Fruit fly (Drosophila melanogaster) whole organism, embryonic: ENCODE data around the gene vari.

Experiments used
- Antp ChIP-seq: fragments of 200-800 bp; sonication (Bioruptor generic); optimal IDR thresholded peaks from 3 replicates; lab custom pipeline; 2016; ENCODE audit warnings: missing biosample characterization, missing genetic modification characterization
- B-H2 ChIP-seq: fragments of 200-800 bp; sonication (Bioruptor generic); optimal IDR thresholded peaks from 2 replicates; lab custom pipeline; 2018; ENCODE audit warnings: missing biosample characterization, mild to moderate bottlenecking, missing genetic modification characterization
- Bteb2 ChIP-seq: fragments of 200-800 bp; sonication (Bioruptor generic); optimal IDR thresholded peaks from 2 replicates; lab custom pipeline; 2016; ENCODE audit warnings: missing biosample characterization, missing genetic modification characterization
- CG11398 ChIP-seq: fragments of 200-800 bp; sonication (Bioruptor generic); optimal IDR thresholded peaks from 2 replicates; lab custom pipeline; 2016; ENCODE audit warnings: missing biosample characterization, missing genetic modification characterization
- CG11456 ChIP-seq: fragments of 200-800 bp; sonication (Bioruptor generic); IDR thresholded peaks from 3 replicates; pipeline ENCODE4 v1.3.6; 2022; ENCODE audit warnings: missing biosample characterization, missing genetic modification characterization
- CG13296 ChIP-seq: fragments of 200-800 bp; sonication (Bioruptor generic); optimal IDR thresholded peaks from 3 replicates; lab custom pipeline; 2018; ENCODE audit warnings: missing biosample characterization, mild to moderate bottlenecking, missing genetic modification characterization
- CG13624 ChIP-seq: fragments of 200-800 bp; sonication (Bioruptor generic); optimal IDR thresholded peaks from 2 replicates; lab custom pipeline; 2016; ENCODE audit warnings: missing biosample characterization, missing genetic modification characterization
- CG18476 ChIP-seq: fragments of 200-800 bp; sonication (Bioruptor generic); optimal IDR thresholded peaks from 2 replicates; lab custom pipeline; 2016; ENCODE audit warnings: missing biosample characterization, mild to moderate bottlenecking, missing genetic modification characterization
- CG18599 ChIP-seq: fragments of 200-800 bp; sonication (Bioruptor generic); optimal IDR thresholded peaks from 3 replicates; lab custom pipeline; 2017; ENCODE audit warnings: missing biosample characterization, missing genetic modification characterization, mild to moderate bottlenecking, moderate library complexity, missing genetic modification reagents
- CG2116 ChIP-seq: fragments of 200-800 bp; sonication (Bioruptor generic); optimal IDR thresholded peaks from 3 replicates; lab custom pipeline; 2018; ENCODE audit warnings: missing biosample characterization, mild to moderate bottlenecking, missing genetic modification characterization
- CG2129 ChIP-seq: fragments of 200-800 bp; sonication (Bioruptor generic); IDR thresholded peaks from 2 replicates; pipeline ENCODE4 v1.3.6; 2022; ENCODE audit warnings: missing biosample characterization, missing genetic modification characterization; ENCODE audit not compliant: partially characterized antibody
- CG31224 ChIP-seq: fragments of 200-800 bp; sonication (Bioruptor generic); IDR thresholded peaks from 2 replicates; pipeline ENCODE4 v1.3.6; 2022; ENCODE audit warnings: missing biosample characterization, missing genetic modification characterization
- CG33213 ChIP-seq: fragments of 200-800 bp; sonication (Bioruptor generic); optimal IDR thresholded peaks from 3 replicates; lab custom pipeline; 2016; ENCODE audit warnings: missing biosample characterization, missing genetic modification characterization
- CG34376 ChIP-seq: fragments of 200-800 bp; sonication (Bioruptor generic); optimal IDR thresholded peaks from 2 replicates; lab custom pipeline; 2018; ENCODE audit warnings: missing biosample characterization, mild to moderate bottlenecking, missing genetic modification characterization
- CG34422 ChIP-seq: fragments of 200-800 bp; sonication (Bioruptor generic); IDR thresholded peaks from 3 replicates; pipeline ENCODE4 v1.3.6; 2022; ENCODE audit warnings: missing biosample characterization, missing genetic modification characterization
- CG3847 ChIP-seq: fragments of 200-800 bp; sonication (Bioruptor generic); IDR thresholded peaks from 2 replicates; pipeline ENCODE4 v1.3.6; 2022; ENCODE audit warnings: missing biosample characterization, missing genetic modification characterization
- CG4404 ChIP-seq: fragments of 200-800 bp; sonication (Bioruptor generic); IDR thresholded peaks from 2 replicates; pipeline ENCODE4 v1.3.6; 2022; ENCODE audit warnings: missing biosample characterization, missing genetic modification characterization
- CG4707 ChIP-seq: fragments of 200-800 bp; sonication (Bioruptor generic); optimal IDR thresholded peaks from 2 replicates; lab custom pipeline; 2018; ENCODE audit warnings: missing biosample characterization, mild to moderate bottlenecking, missing genetic modification characterization, moderate library complexity
- CG5245 ChIP-seq: fragments of 200-800 bp; sonication (Bioruptor generic); optimal IDR thresholded peaks from 3 replicates; lab custom pipeline; 2016; ENCODE audit warnings: missing biosample characterization, missing genetic modification characterization
- CG5953 ChIP-seq: fragments of 200-800 bp; sonication (Bioruptor generic); IDR thresholded peaks from 2 replicates; pipeline ENCODE4 v1.3.6; 2022; ENCODE audit warnings: missing biosample characterization, missing genetic modification characterization
- CG7745 ChIP-seq: fragments of 200-800 bp; sonication (Bioruptor generic); optimal IDR thresholded peaks from 2 replicates; lab custom pipeline; 2018; ENCODE audit warnings: missing biosample characterization, mild to moderate bottlenecking, missing genetic modification characterization, moderate library complexity
- CG8478 ChIP-seq: fragments of >200 bp; optimal IDR thresholded peaks from 2 replicates; lab custom pipeline; 2018
- CG9817 ChIP-seq: fragments of 200-800 bp; sonication (Bioruptor generic); optimal IDR thresholded peaks from 2 replicates; lab custom pipeline; 2018; ENCODE audit warnings: missing biosample characterization, mild to moderate bottlenecking, missing genetic modification characterization, moderate library complexity
- Dip3 ChIP-seq: fragments of 200-800 bp; sonication (Bioruptor generic); optimal IDR thresholded peaks from 3 replicates; lab custom pipeline; 2016; ENCODE audit warnings: missing biosample characterization, missing genetic modification characterization
- ERR ChIP-seq: fragments of 200-800 bp; sonication (Bioruptor generic); optimal IDR thresholded peaks from 2 replicates; lab custom pipeline; 2016; ENCODE audit warnings: missing biosample characterization, missing genetic modification characterization
- Eip74EF ChIP-seq, 2 experiments: fragments of 200-800 bp in 1 of 2; fragments of >200 bp in 1 of 2; sonication (Bioruptor generic) in 1 of 2; optimal IDR thresholded peaks; 2 replicates each; lab custom pipeline; 2017 to 2019; ENCODE audit warnings: missing biosample characterization in 2 of 2, missing genetic modification characterization in 2 of 2, mild to moderate bottlenecking in 1 of 2, moderate library complexity in 1 of 2
- HLH4C ChIP-seq: fragments of 200-800 bp; sonication (Bioruptor generic); IDR thresholded peaks from 3 replicates; pipeline ENCODE4 v1.3.6; 2022; ENCODE audit warnings: missing biosample characterization, missing genetic modification characterization; ENCODE audit not compliant: partially characterized antibody
- Kr ChIP-seq: fragments of 200-800 bp; sonication (Bioruptor generic); optimal IDR thresholded peaks from 2 replicates; lab custom pipeline; 2017; ENCODE audit warnings: missing biosample characterization, mild to moderate bottlenecking, missing genetic modification characterization
- Lhr ChIP-seq: fragments of 200-800 bp; sonication (Bioruptor generic); optimal IDR thresholded peaks from 3 replicates; lab custom pipeline; 2017; ENCODE audit warnings: mild to moderate bottlenecking, missing biosample characterization, missing genetic modification reagents, missing genetic modification characterization
- Sin3A ChIP-seq: fragments of >200 bp; optimal IDR thresholded peaks from 2 replicates; lab custom pipeline; 2018
- Sry-δ ChIP-seq: fragments of 200-800 bp; sonication (Bioruptor generic); optimal IDR thresholded peaks from 2 replicates; lab custom pipeline; 2016; ENCODE audit warnings: missing biosample characterization, missing genetic modification characterization
- TFAM ChIP-seq: fragments of 200-800 bp; sonication (Bioruptor generic); optimal IDR thresholded peaks from 2 replicates; lab custom pipeline; 2017; ENCODE audit warnings: missing biosample characterization, missing genetic modification characterization, inconsistent platforms
- al ChIP-seq: fragments of 200-800 bp; sonication (Bioruptor generic); IDR thresholded peaks from 2 replicates; pipeline ENCODE4 v1.3.6; 2022; ENCODE audit warnings: missing biosample characterization, missing genetic modification characterization
- ap ChIP-seq: fragments of 200-800 bp; sonication (Bioruptor generic); IDR thresholded peaks from 2 replicates; pipeline ENCODE4 v1.3.6; 2022; ENCODE audit warnings: missing biosample characterization, missing genetic modification characterization
- ato ChIP-seq: fragments of 200-800 bp; sonication (Bioruptor generic); IDR thresholded peaks from 2 replicates; pipeline ENCODE4 v1.3.6; 2022; ENCODE audit warnings: missing biosample characterization, missing genetic modification characterization; ENCODE audit not compliant: partially characterized antibody
- cg ChIP-seq: fragments of 200-800 bp; sonication (Bioruptor generic); optimal IDR thresholded peaks from 3 replicates; lab custom pipeline; 2019; ENCODE audit warnings: missing biosample characterization, mild to moderate bottlenecking, missing genetic modification characterization, moderate library complexity
- crol ChIP-seq: fragments of 200-800 bp; sonication (Bioruptor generic); IDR thresholded peaks from 2 replicates; pipeline ENCODE4 v1.3.6; 2022; ENCODE audit warnings: missing biosample characterization, missing genetic modification characterization
- dimm ChIP-seq: fragments of 200-800 bp; sonication (Bioruptor generic); IDR thresholded peaks from 2 replicates; pipeline ENCODE4 v1.3.6; 2022; ENCODE audit warnings: missing biosample characterization, missing genetic modification characterization
- gro ChIP-seq: fragments of 200-800 bp; sonication (Bioruptor generic); optimal IDR thresholded peaks from 2 replicates; lab custom pipeline; 2016; ENCODE audit warnings: missing biosample characterization, missing genetic modification characterization
- pros ChIP-seq: fragments of 200-800 bp; sonication (Bioruptor generic); optimal IDR thresholded peaks from 3 replicates; lab custom pipeline; 2019; ENCODE audit warnings: missing biosample characterization, mild to moderate bottlenecking, missing genetic modification characterization, moderate library complexity
- sisA ChIP-seq: fragments of 200-800 bp; sonication (Bioruptor generic); IDR thresholded peaks from 2 replicates; pipeline ENCODE4 v1.3.6; 2022; ENCODE audit warnings: missing biosample characterization, missing genetic modification characterization
- tap ChIP-seq: fragments of 200-800 bp; optimal IDR thresholded peaks from 3 replicates; lab custom pipeline; 2019; ENCODE audit warnings: missing biosample characterization, mild to moderate bottlenecking, missing genetic modification characterization, moderate library complexity
- toy ChIP-seq: fragments of 200-800 bp; sonication (Bioruptor generic); IDR thresholded peaks from 2 replicates; pipeline ENCODE4 v1.3.6; 2022; ENCODE audit warnings: missing biosample characterization, missing genetic modification characterization
- trem ChIP-seq: fragments of 200-800 bp; optimal IDR thresholded peaks from 3 replicates; lab custom pipeline; 2019; ENCODE audit warnings: missing biosample characterization, mild to moderate bottlenecking, missing genetic modification characterization, moderate library complexity
- trh ChIP-seq: fragments of 200-800 bp; sonication (Bioruptor generic); optimal IDR thresholded peaks from 2 replicates; lab custom pipeline; 2016; ENCODE audit warnings: missing biosample characterization, missing genetic modification characterization
- tx ChIP-seq: fragments of 200-800 bp; sonication (Bioruptor generic); optimal IDR thresholded peaks from 2 replicates; lab custom pipeline; 2016; ENCODE audit warnings: missing biosample characterization, missing genetic modification characterization
- z ChIP-seq: fragments of 200-800 bp; sonication (Bioruptor generic); IDR thresholded peaks from 3 replicates; pipeline ENCODE4 v1.3.6; 2022; ENCODE audit warnings: missing biosample characterization, missing genetic modification characterization

The vari gene

dm6 chr2L:20808510-20809195 lies 11.8 kb upstream of the vari start (continued):
- TF ChIP-seq Eip74EF (GFP tag; optimal IDR thresholded peaks at IDR 0.05; lab: Kevin White, UChicago) (no peak), CG13296 (GFP tag; lab: Kevin White, UChicago) (no peak), CG34422 (GFP tag; lab: Robert Waterston, UW) (0 out of 3 replicates have a peak, but pooled peaks have one; percentile 22), CG7745 (no peak), CG2116 (no peak), CG31224 (GFP tag; lab: Robert Waterston, UW) (peak; percentile 95), crol (GFP tag; lab: Robert Waterston, UW) (peak; percentile 14; the same call in 1 of the 2 replicates), CG4404 (GFP tag; lab: Robert Waterston, UW) (no peak)

DNA sequence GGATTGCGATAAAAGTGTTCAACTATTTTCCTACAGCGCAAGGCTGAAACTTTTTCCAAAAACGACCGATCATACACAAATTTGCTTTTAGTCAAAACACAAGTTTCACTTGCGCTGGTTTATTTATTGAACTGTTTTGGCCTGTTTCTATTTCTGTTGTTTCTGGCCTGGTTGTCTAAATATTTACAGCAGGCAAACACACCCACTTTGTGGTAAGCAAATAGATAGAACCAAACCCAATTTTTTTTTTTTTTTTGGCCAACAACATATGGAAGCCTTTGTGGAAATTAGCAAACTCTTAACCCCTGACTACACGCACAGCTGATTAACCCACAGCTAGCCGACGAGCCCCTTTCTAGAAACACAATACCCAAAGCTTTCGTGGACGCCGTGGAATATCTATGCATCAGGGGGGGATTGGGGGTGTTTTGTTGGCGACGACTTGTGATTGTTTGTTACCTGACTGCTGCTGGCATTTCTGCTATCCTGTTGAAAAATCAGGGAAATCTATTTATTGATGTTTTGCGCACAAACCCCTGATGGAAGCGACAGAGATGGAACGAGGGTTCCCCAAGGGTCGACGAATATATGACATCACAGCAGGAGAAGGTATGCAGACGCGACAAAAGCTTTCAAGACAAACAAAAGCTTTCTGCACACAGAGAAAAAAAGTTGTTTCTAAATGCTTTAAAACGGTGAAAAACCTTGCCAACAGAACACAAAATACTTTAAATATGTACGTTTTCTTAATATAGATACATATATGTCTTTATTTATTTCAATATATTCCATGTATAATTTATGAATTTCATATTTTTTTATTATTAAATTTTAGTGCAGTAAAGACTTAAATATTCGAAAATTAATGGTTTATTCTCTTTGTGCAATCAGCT lies 11.0 kb upstream of the vari start:
- TF ChIP-seq Bteb2 (peak; percentile 28), CG18599 (GFP tag; lab: Kevin White, UChicago) (peak; percentile 82), trh (GFP tag; lab: Kevin White, UChicago) (no peak), al (GFP tag; lab: Robert Waterston, UW) (no peak), Kr (no peak), Sry-δ (GFP tag; lab: Kevin White, UChicago) (no peak), HLH4C (GFP tag; lab: Robert Waterston, UW) (no peak), Lhr (no peak), CG4707 (GFP tag; lab: Kevin White, UChicago) (peak; percentile 41), CG33213 (GFP tag; lab: Kevin White, UChicago) (peak; percentile 28), ato (GFP tag; lab: Robert Waterston, UW) (no peak), CG18476 (peak; percentile 6), sisA (GFP tag; lab: Robert Waterston, UW) (peak; percentile 13; the same call in 1 of the 2 replicates), CG11398 (GFP tag; lab: Kevin White, UChicago) (peak; percentile 10), pros (GFP tag; lab: Kevin White, UChicago) (no peak), CG8478 (lab: Kevin White, UChicago) (no peak), CG13624 (peak; percentile 6), CG5245 (GFP tag; lab: Kevin White, UChicago) (no peak), TFAM (GFP tag; lab: Kevin White, UChicago) (no peak), CG2129 (GFP tag; lab: Robert Waterston, UW) (no peak), z (no peak), CG3847 (peak; percentile 56), dimm (GFP tag; lab: Robert Waterston, UW) (no peak), CG34376 (GFP tag; lab: Kevin White, UChicago) (peak; percentile 14), tap (tag; lab: Kevin White, UChicago) (no peak), CG5953 (GFP tag; lab: Robert Waterston, UW) (no peak), CG11456 (no peak), gro (GFP tag; lab: Kevin White, UChicago) (peak; percentile 24), cg (GFP tag; lab: Kevin White, UChicago) (no peak), Antp (GFP tag; lab: Kevin White, UChicago) (no peak), CG9817 (peak; percentile 47), toy (GFP tag; lab: Robert Waterston, UW) (no peak), Sin3A (lab: Kevin White, UChicago) (no peak), CG7745 (no peak), Dip3 (no peak), B-H2 (peak; percentile 17), ERR (GFP tag; lab: Kevin White, UChicago) (no peak), ap (no peak), tx (GFP tag; lab: Kevin White, UChicago) (no peak), trem (tag; lab: Kevin White, UChicago) (no peak)
